Worm (Caenorhabditis elegans) whole organism, mixed stage, embryonic: Measurements from ENCODE around the gene cul-2.

Experiments used
- M03D4.4 ChIP-seq: sonication (generic microtip); optimal IDR thresholded peaks from 2 replicates; lab custom pipeline; 2017; ENCODE audit warnings: mild to moderate bottlenecking, missing genetic modification characterization, missing compliant biosample characterization
- bed-3 ChIP-seq: fragments of 200-800 bp; sonication (Bioruptor generic); optimal IDR thresholded peaks from 3 replicates; lab custom pipeline; 2018; ENCODE audit warnings: mild to moderate bottlenecking, missing genetic modification characterization, moderate library complexity, missing compliant biosample characterization
- blmp-1 ChIP-seq: fragments of 150-350 bp; optimal IDR thresholded peaks from 2 replicates; lab custom pipeline; 2014; ENCODE audit warnings: missing biosample characterization, missing genetic modification characterization
- ceh-39 ChIP-seq: fragments of 150-350 bp; optimal IDR thresholded peaks from 2 replicates; lab custom pipeline; 2014; ENCODE audit warnings: missing biosample characterization, missing genetic modification characterization
- ceh-43 ChIP-seq: fragments of 200-800 bp; sonication (Bioruptor generic); optimal IDR thresholded peaks from 2 replicates; lab custom pipeline; 2018; ENCODE audit warnings: mild to moderate bottlenecking, missing genetic modification characterization, moderate library complexity, missing compliant biosample characterization
- ceh-83 ChIP-seq: fragments of 200-800 bp; sonication (Bioruptor generic); optimal IDR thresholded peaks from 2 replicates; lab custom pipeline; 2018; ENCODE audit warnings: mild to moderate bottlenecking, missing genetic modification characterization, missing compliant biosample characterization
- cnd-1 ChIP-seq: fragments of 200-800 bp; sonication (Bioruptor generic); optimal IDR thresholded peaks from 2 replicates; lab custom pipeline; 2018; ENCODE audit warnings: mild to moderate bottlenecking, missing genetic modification characterization, missing compliant biosample characterization
- drap-1 ChIP-seq: fragments of 200-800 bp; sonication (Bioruptor generic); optimal IDR thresholded peaks from 3 replicates; lab custom pipeline; 2018; ENCODE audit warnings: mild to moderate bottlenecking, missing genetic modification characterization, missing compliant biosample characterization
- elt-1 ChIP-seq: sonication (generic microtip); optimal IDR thresholded peaks from 2 replicates; lab custom pipeline; 2017; ENCODE audit warnings: missing genetic modification characterization, mild to moderate bottlenecking, missing compliant biosample characterization, antibody characterized with exemption, moderate library complexity, borderline replicate concordance; ENCODE audit not compliant: insufficient read depth
- elt-3 ChIP-seq: fragments of 150-350 bp; optimal IDR thresholded peaks from 2 replicates; lab custom pipeline; 2014; ENCODE audit warnings: missing biosample characterization, missing genetic modification characterization
- flh-1 ChIP-seq: fragments of 200-800 bp; sonication (Bioruptor generic); optimal IDR thresholded peaks from 2 replicates; lab custom pipeline; 2018; ENCODE audit warnings: mild to moderate bottlenecking, missing genetic modification characterization, moderate library complexity, missing compliant biosample characterization
- ham-2 ChIP-seq: fragments of 200-800 bp; sonication (Bioruptor generic); optimal IDR thresholded peaks from 2 replicates; lab custom pipeline; 2018; ENCODE audit warnings: mild to moderate bottlenecking, missing genetic modification characterization, missing compliant biosample characterization
- hlh-1 ChIP-seq: fragments of 150-350 bp; optimal IDR thresholded peaks from 2 replicates; lab custom pipeline; 2014; ENCODE audit warnings: missing biosample characterization, missing genetic modification reagents, missing genetic modification characterization
- lin-13 ChIP-seq: fragments of 150-350 bp; optimal IDR thresholded peaks from 2 replicates; lab custom pipeline; 2014; ENCODE audit warnings: missing biosample characterization, missing genetic modification characterization
- lin-32 ChIP-seq: fragments of 200-800 bp; sonication (Bioruptor generic); optimal IDR thresholded peaks from 2 replicates; lab custom pipeline; 2018; ENCODE audit warnings: mild to moderate bottlenecking, missing genetic modification characterization, missing compliant biosample characterization
- mab-5 ChIP-seq: fragments of 150-350 bp; optimal IDR thresholded peaks from 2 replicates; lab custom pipeline; 2014; ENCODE audit warnings: missing biosample characterization, missing genetic modification characterization
- mep-1 ChIP-seq: fragments of 150-350 bp; optimal IDR thresholded peaks from 2 replicates; lab custom pipeline; 2017; ENCODE audit warnings: missing biosample characterization, missing genetic modification reagents, missing genetic modification characterization, inconsistent platforms
- mls-2 ChIP-seq: sonication (generic microtip); optimal IDR thresholded peaks from 2 replicates; lab custom pipeline; 2016; ENCODE audit warnings: mild to moderate bottlenecking, missing genetic modification characterization, moderate library complexity, missing compliant biosample characterization
- nhr-12 ChIP-seq: fragments of 150-350 bp; optimal IDR thresholded peaks from 2 replicates; lab custom pipeline; 2014; ENCODE audit warnings: missing biosample characterization, missing genetic modification characterization
- nhr-2 ChIP-seq: fragments of 150-350 bp; optimal IDR thresholded peaks from 2 replicates; lab custom pipeline; 2014; ENCODE audit warnings: missing biosample characterization, missing genetic modification characterization
- nhr-237 ChIP-seq: fragments of 150-350 bp; optimal IDR thresholded peaks from 2 replicates; lab custom pipeline; 2014; ENCODE audit warnings: missing biosample characterization, missing genetic modification characterization
- nhr-28 ChIP-seq: fragments of 150-350 bp; optimal IDR thresholded peaks from 2 replicates; lab custom pipeline; 2014; ENCODE audit warnings: missing biosample characterization, missing genetic modification characterization
- nhr-76 ChIP-seq: sonication (generic microtip); optimal IDR thresholded peaks from 2 replicates; lab custom pipeline; 2017; ENCODE audit warnings: missing biosample characterization, missing genetic modification characterization
- pha-4 ChIP-seq: fragments of 150-350 bp; optimal IDR thresholded peaks from 2 replicates; lab custom pipeline; 2018; ENCODE audit warnings: missing biosample characterization, missing genetic modification reagents, missing genetic modification characterization
- sem-2 ChIP-seq: fragments of 200-800 bp; sonication (Bioruptor generic); optimal IDR thresholded peaks from 2 replicates; lab custom pipeline; 2018; ENCODE audit warnings: mild to moderate bottlenecking, missing genetic modification characterization, missing compliant biosample characterization
- snpc-4 ChIP-seq: fragments of 150-350 bp; optimal IDR thresholded peaks from 2 replicates; lab custom pipeline; 2014; ENCODE audit warnings: missing biosample characterization, missing genetic modification characterization
- sptf-1 ChIP-seq: sonication (generic microtip); optimal IDR thresholded peaks from 2 replicates; lab custom pipeline; 2017; ENCODE audit warnings: mild to moderate bottlenecking, missing genetic modification characterization, moderate library complexity, missing compliant biosample characterization
- tbx-8 ChIP-seq: fragments of 200-800 bp; sonication (Bioruptor generic); optimal IDR thresholded peaks from 2 replicates; lab custom pipeline; 2018; ENCODE audit warnings: mild to moderate bottlenecking, missing genetic modification characterization, moderate library complexity, missing compliant biosample characterization
- unc-120 ChIP-seq: sonication (generic microtip); optimal IDR thresholded peaks from 2 replicates; lab custom pipeline; 2017; ENCODE audit warnings: missing genetic modification characterization, missing compliant biosample characterization; ENCODE audit not compliant: poor library complexity, severe bottlenecking
- unc-39 ChIP-seq: fragments of 150-350 bp; optimal IDR thresholded peaks from 2 replicates; lab custom pipeline; 2014; ENCODE audit warnings: missing biosample characterization, missing genetic modification characterization
- unc-62 ChIP-seq: fragments of 150-350 bp; optimal IDR thresholded peaks from 2 replicates; lab custom pipeline; 2014; ENCODE audit warnings: missing biosample characterization, missing genetic modification reagents, missing genetic modification characterization
- zip-8 ChIP-seq: fragments of 150-350 bp; optimal IDR thresholded peaks from 2 replicates; lab custom pipeline; 2014; ENCODE audit warnings: missing biosample characterization, missing genetic modification characterization
- ztf-11 ChIP-seq: fragments of 150-350 bp; optimal IDR thresholded peaks from 2 replicates; lab custom pipeline; 2014; ENCODE audit warnings: missing biosample characterization, missing genetic modification characterization

The cul-2 gene

ce11 chrIII:13686309-13686708 is 760 bp upstream of the cul-2 start, which contains the start of gene dyf-2:
Gene dyf-2 (minus strand): TSS chrIII:13686445.
- TF ChIP-seq ceh-83 (no peak), unc-39 (no peak), drap-1 (GFP tag; lab: Kevin White, UChicago) (no peak), mls-2 (tag; lab: Kevin White, UChicago) (no peak), nhr-76 (tag; lab: Kevin White, UChicago) (no peak), hlh-1 (tag; lab: Kevin White, UChicago) (no peak), zip-8 (tag; lab: Kevin White, UChicago) (no peak), snpc-4 (tag; lab: Kevin White, UChicago) (no peak), nhr-237 (no peak), flh-1 (GFP tag; lab: Kevin White, UChicago) (no peak), mep-1 (no peak), blmp-1 (tag; lab: Kevin White, UChicago) (no peak)
- TF ChIP-seq, all 35 proteins: peak for 0

- TF ChIP-seq lin-13 (tag; lab: Kevin White, UChicago) (no peak), ham-2 (GFP tag; lab: Kevin White, UChicago) (no peak), unc-120 (tag; lab: Kevin White, UChicago) (no peak), snpc-4 (tag; lab: Kevin White, UChicago) (no peak), drap-1 (GFP tag; lab: Kevin White, UChicago) (no peak), nhr-76 (tag; lab: Kevin White, UChicago) (no peak), sptf-1 (tag; lab: Kevin White, UChicago) (no peak), pha-4 (tag; lab: Kevin White, UChicago) (no peak), mls-2 (tag; lab: Kevin White, UChicago) (no peak), mep-1 (no peak), ztf-11 (no peak), tbx-8 (GFP tag; lab: Kevin White, UChicago) (no peak), mab-5 (tag; lab: Kevin White, UChicago) (no peak), lin-32 (GFP tag; lab: Kevin White, UChicago) (no peak), nhr-28 (tag; lab: Kevin White, UChicago) (no peak), M03D4.4 (tag; lab: Kevin White, UChicago) (no peak)
These were observed 5.5 kb downstream of the cul-2 start, which contains the start of gene cyn-2 for ce11 chrIII:13692555-13692954. Gene cyn-2 (plus strand): TSS chrIII:13692668.

ce11 chrIII:13693187-13693586 is 6.1 kb downstream of the cul-2 start:
- no peak for TF ChIP-seq nhr-2
- no peak for TF ChIP-seq nhr-12
- no peak for TF ChIP-seq sem-2
- TF ChIP-seq elt-3, result no peak
- no peak for TF ChIP-seq unc-62 (GFP tag; lab: Kevin White, UChicago)
- TF ChIP-seq elt-1 (tag; lab: Kevin White, UChicago), result no peak
- no peak for TF ChIP-seq lin-32 (GFP tag; lab: Kevin White, UChicago)
- TF ChIP-seq pha-4 (tag; lab: Kevin White, UChicago), result no peak
- no peak for TF ChIP-seq drap-1 (GFP tag; lab: Kevin White, UChicago)
- no peak for TF ChIP-seq snpc-4 (tag; lab: Kevin White, UChicago)
- no peak for TF ChIP-seq ceh-39 (tag; lab: Kevin White, UChicago)
- no peak for TF ChIP-seq ceh-43
- no peak for TF ChIP-seq bed-3 (GFP tag; lab: Kevin White, UChicago)
- TF ChIP-seq unc-39, result no peak
- TF ChIP-seq tbx-8 (GFP tag; lab: Kevin White, UChicago), result no peak
- TF ChIP-seq ztf-11, result no peak
- TF ChIP-seq unc-120 (tag; lab: Kevin White, UChicago), result no peak
- TF ChIP-seq flh-1 (GFP tag; lab: Kevin White, UChicago), result no peak
- TF ChIP-seq sptf-1 (tag; lab: Kevin White, UChicago), result no peak
- TF ChIP-seq cnd-1 (tag; lab: Kevin White, UChicago), result no peak

- TF ChIP-seq pha-4 (tag; lab: Kevin White, UChicago) (peak; percentile 59), unc-120 (tag; lab: Kevin White, UChicago) (peak; percentile 52), cnd-1 (tag; lab: Kevin White, UChicago) (peak; percentile 53), sptf-1 (tag; lab: Kevin White, UChicago) (no peak)
These were observed 7.0 kb downstream of the cul-2 start for ce11 chrIII:13694048-13694447.
